Fruit fly (Drosophila melanogaster): ENCODE data around the gene Sugb.

dm6 chr3L:11681794-11682193 is 2.0 kb upstream of the Sugb start, which contains the start of gene TfIIEalpha:
- no peak for TF ChIP-seq Jarid2 (GFP tag; optimal IDR thresholded peaks at IDR 0.05)
- TF ChIP-seq usp (GFP tag; optimal IDR thresholded peaks at IDR 0.05) = no peak
- TF ChIP-seq ttk (GFP tag; IDR thresholded peaks at IDR 0.05) = no peak
- TF ChIP-seq Stat92E (GFP tag; optimal IDR thresholded peaks at IDR 0.05) = no peak
- TF ChIP-seq sens (GFP tag) = peak; percentile 16
- no peak for TF ChIP-seq nerfin-2 (GFP tag; IDR thresholded peaks at IDR 0.05; ENCODE audit: partially characterized antibody)
- TF ChIP-seq yki (optimal IDR thresholded peaks at IDR 0.05) = no peak
- no peak for TF ChIP-seq MTF-1 (GFP tag; optimal IDR thresholded peaks at IDR 0.05; ENCODE audit: borderline replicate concordance)

All from whole organism, embryonic.